Fruit fly (Drosophila melanogaster): ENCODE measurements around the gene Amt.

dm6 chr3R:15265406-15266040, 16.6 kb upstream of the Amt start, which contains the start of gene ATPsynO:
- TF ChIP-seq CG11398 (GFP tag; optimal IDR thresholded peaks at IDR 0.05): no peak
- TF ChIP-seq CG2889 (GFP tag; IDR thresholded peaks at IDR 0.05): no peak
- peak; percentile 26 for TF ChIP-seq dmrt11E (tag; optimal IDR thresholded peaks at IDR 0.05)
- no peak for TF ChIP-seq jumu (GFP tag; optimal IDR thresholded peaks at IDR 0.05)
- no peak for TF ChIP-seq Chrac-16 (GFP tag; optimal IDR thresholded peaks at IDR 0.05)
- no peak for TF ChIP-seq scrt (GFP tag; optimal IDR thresholded peaks at IDR 0.05)
- TF ChIP-seq nmo (GFP tag; optimal IDR thresholded peaks at IDR 0.05): peak; percentile 63
- no peak for TF ChIP-seq HHEX (GFP tag; optimal IDR thresholded peaks at IDR 0.05)
- TF ChIP-seq usp (GFP tag; optimal IDR thresholded peaks at IDR 0.05): no peak

All from whole organism, embryonic.